Fruit fly (Drosophila melanogaster) whole organism, embryonic: ENCODE measurements around the gene CG1161.
A peak's percentile ranks its signal among the peaks of the same experiment; 100 is the strongest.

Source experiments
- Antp ChIP-seq: fragments of 200-800 bp; sonication (Bioruptor generic); optimal IDR thresholded peaks from 3 replicates; lab custom pipeline; 2016; ENCODE audit warnings: missing biosample characterization, missing genetic modification characterization
- Blimp-1 ChIP-seq: fragments of 200-800 bp; sonication (Bioruptor generic); optimal IDR thresholded peaks from 3 replicates; lab custom pipeline; 2018; ENCODE audit warnings: missing biosample characterization, missing genetic modification characterization, mild to moderate bottlenecking, moderate library complexity, missing genetic modification reagents
- Bteb2 ChIP-seq: fragments of 200-800 bp; sonication (Bioruptor generic); optimal IDR thresholded peaks from 2 replicates; lab custom pipeline; 2016; ENCODE audit warnings: missing biosample characterization, missing genetic modification characterization
- CG10267 ChIP-seq: fragments of 200-800 bp; sonication (Bioruptor generic); optimal IDR thresholded peaks from 2 replicates; lab custom pipeline; 2018; ENCODE audit warnings: missing biosample characterization, mild to moderate bottlenecking, missing genetic modification characterization, moderate library complexity
- CG11085 ChIP-seq: fragments of 200-800 bp; sonication (Bioruptor generic); IDR thresholded peaks from 2 replicates; pipeline ENCODE4 v1.3.6; 2022; ENCODE audit warnings: missing biosample characterization, missing genetic modification characterization
- CG14860 ChIP-seq: fragments of 200-800 bp; sonication (Bioruptor generic); IDR thresholded peaks from 3 replicates; pipeline ENCODE4 v1.3.6; 2022; ENCODE audit warnings: missing biosample characterization, missing genetic modification characterization; ENCODE audit not compliant: partially characterized antibody
- CG1529 ChIP-seq: fragments of 200-800 bp; sonication (Bioruptor generic); optimal IDR thresholded peaks from 3 replicates; lab custom pipeline; 2018; ENCODE audit warnings: missing biosample characterization, missing genetic modification characterization
- CG16813 ChIP-seq: fragments of 200-800 bp; sonication (Bioruptor generic); IDR thresholded peaks from 3 replicates; pipeline ENCODE4 v1.3.6; 2022; ENCODE audit warnings: missing biosample characterization, missing genetic modification characterization; ENCODE audit not compliant: partially characterized antibody
- CG30431 ChIP-seq: fragments of 200-800 bp; sonication (Bioruptor generic); optimal IDR thresholded peaks from 2 replicates; lab custom pipeline; 2017; ENCODE audit warnings: missing biosample characterization, missing genetic modification characterization
- CG31388 ChIP-seq: fragments of 200-800 bp; sonication (Bioruptor generic); optimal IDR thresholded peaks from 2 replicates; lab custom pipeline; 2016; ENCODE audit warnings: missing biosample characterization, missing genetic modification characterization
- CG34376 ChIP-seq: fragments of 200-800 bp; sonication (Bioruptor generic); optimal IDR thresholded peaks from 2 replicates; lab custom pipeline; 2018; ENCODE audit warnings: missing biosample characterization, mild to moderate bottlenecking, missing genetic modification characterization
- CG3847 ChIP-seq: fragments of 200-800 bp; sonication (Bioruptor generic); IDR thresholded peaks from 2 replicates; pipeline ENCODE4 v1.3.6; 2022; ENCODE audit warnings: missing biosample characterization, missing genetic modification characterization
- CG4424 ChIP-seq: fragments of 200-800 bp; sonication (Bioruptor generic); optimal IDR thresholded peaks from 3 replicates; lab custom pipeline; 2016; ENCODE audit warnings: missing biosample characterization, missing genetic modification characterization
- CG9215 ChIP-seq: fragments of 200-800 bp; sonication (Bioruptor generic); IDR thresholded peaks from 2 replicates; pipeline ENCODE4 v1.3.6; 2022; ENCODE audit warnings: missing biosample characterization, missing genetic modification characterization
- CG9797 ChIP-seq: fragments of 200-800 bp; sonication (Bioruptor generic); optimal IDR thresholded peaks from 3 replicates; lab custom pipeline; 2018; ENCODE audit warnings: missing biosample characterization, mild to moderate bottlenecking, missing genetic modification characterization
- CG9932 ChIP-seq: fragments of 200-800 bp; sonication (Bioruptor generic); IDR thresholded peaks from 2 replicates; pipeline ENCODE4 v1.3.6; 2022; ENCODE audit warnings: missing biosample characterization, missing genetic modification characterization
- Dref ChIP-seq: fragments of 200-800 bp; sonication (Bioruptor generic); IDR thresholded peaks from 2 replicates; pipeline ENCODE4 v1.3.6; 2022; ENCODE audit warnings: missing biosample characterization, missing genetic modification characterization
- MBD-R2 ChIP-seq: fragments of 200-800 bp; sonication (Bioruptor generic); IDR thresholded peaks from 2 replicates; pipeline ENCODE4 v1.3.6; 2022; ENCODE audit warnings: missing biosample characterization, missing genetic modification characterization
- Meics ChIP-seq: fragments of 200-800 bp; sonication (Bioruptor generic); optimal IDR thresholded peaks from 2 replicates; lab custom pipeline; 2017; ENCODE audit warnings: missing biosample characterization, mild to moderate bottlenecking, missing genetic modification characterization
- Nf-YC ChIP-seq: fragments of 200-800 bp; optimal IDR thresholded peaks from 3 replicates; lab custom pipeline; 2019; ENCODE audit warnings: missing biosample characterization, mild to moderate bottlenecking, missing genetic modification characterization, moderate library complexity
- PHDP ChIP-seq: fragments of 200-800 bp; sonication (Bioruptor generic); optimal IDR thresholded peaks from 3 replicates; lab custom pipeline; 2018; ENCODE audit warnings: missing biosample characterization, mild to moderate bottlenecking, missing genetic modification characterization, moderate library complexity
- Rfx ChIP-seq: fragments of 200-800 bp; sonication (Bioruptor generic); IDR thresholded peaks from 2 replicates; pipeline ENCODE4 v1.3.6; 2022; ENCODE audit warnings: missing biosample characterization, missing genetic modification characterization
- Sox100B ChIP-seq: fragments of 200-800 bp; sonication (Bioruptor generic); optimal IDR thresholded peaks from 3 replicates; lab custom pipeline; 2018; ENCODE audit warnings: missing biosample characterization, mild to moderate bottlenecking, missing genetic modification characterization
- Vsx1 ChIP-seq: fragments of 200-800 bp; sonication (Bioruptor generic); optimal IDR thresholded peaks from 2 replicates; lab custom pipeline; 2017; ENCODE audit warnings: missing biosample characterization, mild to moderate bottlenecking, missing genetic modification characterization, missing genetic modification reagents
- cato ChIP-seq: fragments of 200-800 bp; sonication (Bioruptor generic); optimal IDR thresholded peaks from 2 replicates; lab custom pipeline; 2016; ENCODE audit warnings: missing biosample characterization, missing genetic modification characterization, borderline replicate concordance
- caup ChIP-seq: fragments of 200-800 bp; sonication (Bioruptor generic); optimal IDR thresholded peaks from 3 replicates; lab custom pipeline; 2017; ENCODE audit warnings: missing biosample characterization, mild to moderate bottlenecking, missing genetic modification characterization, moderate library complexity; ENCODE audit not compliant: severe bottlenecking
- chif ChIP-seq, 2 experiments: fragments of 200-800 bp; sonication (Bioruptor generic); optimal IDR thresholded peaks; 3 replicates each; lab custom pipeline; 2016; ENCODE audit warnings: missing biosample characterization in 2 of 2, missing genetic modification characterization in 2 of 2
- corto ChIP-seq: fragments of 200-800 bp; sonication (Bioruptor generic); optimal IDR thresholded peaks from 2 replicates; lab custom pipeline; 2016; ENCODE audit warnings: missing biosample characterization, mild to moderate bottlenecking, missing genetic modification characterization, moderate library complexity
- crp ChIP-seq, 2 experiments: fragments of 200-800 bp; sonication (Bioruptor generic); optimal IDR thresholded peaks; 2 replicates in 1 of 2; 3 replicates in 1 of 2; lab custom pipeline; 2017; ENCODE audit warnings: missing biosample characterization in 2 of 2, missing genetic modification characterization in 2 of 2, mild to moderate bottlenecking in 1 of 2, moderate library complexity in 1 of 2
- disco-r ChIP-seq: fragments of 200-800 bp; sonication (Bioruptor generic); optimal IDR thresholded peaks from 2 replicates; lab custom pipeline; 2016; ENCODE audit warnings: missing biosample characterization, missing genetic modification characterization
- dmrt99B ChIP-seq: fragments of 200-800 bp; sonication (Bioruptor generic); optimal IDR thresholded peaks from 2 replicates; lab custom pipeline; 2018; ENCODE audit warnings: missing biosample characterization, mild to moderate bottlenecking, missing genetic modification characterization, moderate library complexity
- dpn ChIP-seq, 2 experiments: fragments of 200-800 bp; sonication (Bioruptor generic); optimal IDR thresholded peaks; 3 replicates each; lab custom pipeline; 2016; ENCODE audit warnings: missing biosample characterization in 2 of 2, missing genetic modification characterization in 2 of 2
- esg ChIP-seq: fragments of 200-800 bp; sonication (Bioruptor generic); conservative IDR thresholded peaks from 2 replicates; pipeline ENCODE4 v1.3.6; 2022; ENCODE audit warnings: missing biosample characterization, missing genetic modification characterization
- eyg ChIP-seq: fragments of 200-800 bp; sonication (Bioruptor generic); optimal IDR thresholded peaks from 3 replicates; lab custom pipeline; 2016; ENCODE audit warnings: missing biosample characterization, missing genetic modification characterization
- fd96Cb ChIP-seq: fragments of 200-800 bp; sonication (Bioruptor generic); optimal IDR thresholded peaks from 2 replicates; lab custom pipeline; 2018; ENCODE audit warnings: missing biosample characterization, mild to moderate bottlenecking, missing genetic modification characterization, moderate library complexity
- gem ChIP-seq: fragments of 200-800 bp; sonication (Bioruptor generic); optimal IDR thresholded peaks from 2 replicates; lab custom pipeline; 2019; ENCODE audit warnings: missing biosample characterization, mild to moderate bottlenecking, missing genetic modification characterization, moderate library complexity
- insv ChIP-seq, 2 experiments: fragments of 200-800 bp; sonication (Bioruptor generic); optimal IDR thresholded peaks; 3 replicates each; lab custom pipeline; 2016 to 2018; ENCODE audit warnings: missing biosample characterization in 2 of 2, missing genetic modification characterization in 2 of 2
- mam ChIP-seq: fragments of 200-800 bp; sonication (Bioruptor generic); optimal IDR thresholded peaks from 3 replicates; lab custom pipeline; 2016; ENCODE audit warnings: missing biosample characterization, missing genetic modification characterization
- mld ChIP-seq: fragments of 200-800 bp; sonication (Bioruptor generic); IDR thresholded peaks from 3 replicates; pipeline ENCODE4 v1.3.6; 2022; ENCODE audit warnings: missing biosample characterization, missing genetic modification characterization; ENCODE audit not compliant: partially characterized antibody
- prd ChIP-seq, 3 experiments: fragments of >200 bp in 2 of 3; fragments of 200-800 bp in 1 of 3; sonication (Bioruptor generic) in 1 of 3; optimal IDR thresholded peaks in 2 of 3; IDR thresholded peaks in 1 of 3; 2 replicates in 2 of 3; 3 replicates in 1 of 3; pipeline versions ENCODE4 v1.3.6 to Lab custom; 2017 to 2022; ENCODE audit warnings: missing biosample characterization in 1 of 3, missing genetic modification characterization in 1 of 3
- pros ChIP-seq: fragments of 200-800 bp; sonication (Bioruptor generic); optimal IDR thresholded peaks from 3 replicates; lab custom pipeline; 2019; ENCODE audit warnings: missing biosample characterization, mild to moderate bottlenecking, missing genetic modification characterization, moderate library complexity
- sd ChIP-seq: fragments of 200-800 bp; sonication (Bioruptor generic); optimal IDR thresholded peaks from 3 replicates; lab custom pipeline; 2018; ENCODE audit warnings: missing biosample characterization, mild to moderate bottlenecking, missing genetic modification characterization, moderate library complexity
- seq ChIP-seq: fragments of 200-800 bp; sonication (Bioruptor generic); IDR thresholded peaks from 2 replicates; pipeline ENCODE4 v1.3.6; 2022; ENCODE audit warnings: missing biosample characterization, missing genetic modification characterization
- sna ChIP-seq: fragments of 200-800 bp; sonication (Bioruptor generic); IDR thresholded peaks from 2 replicates; pipeline ENCODE4 v1.3.6; 2022; ENCODE audit warnings: missing biosample characterization, missing genetic modification characterization; ENCODE audit not compliant: partially characterized antibody
- stwl ChIP-seq: fragments of 200-800 bp; sonication (Bioruptor generic); optimal IDR thresholded peaks from 3 replicates; lab custom pipeline; 2018; ENCODE audit warnings: missing biosample characterization, mild to moderate bottlenecking, missing genetic modification characterization, moderate library complexity
- trem ChIP-seq: fragments of 200-800 bp; optimal IDR thresholded peaks from 3 replicates; lab custom pipeline; 2019; ENCODE audit warnings: missing biosample characterization, mild to moderate bottlenecking, missing genetic modification characterization, moderate library complexity
- trh ChIP-seq: fragments of 200-800 bp; sonication (Bioruptor generic); optimal IDR thresholded peaks from 2 replicates; lab custom pipeline; 2016; ENCODE audit warnings: missing biosample characterization, missing genetic modification characterization
- tx ChIP-seq: fragments of 200-800 bp; sonication (Bioruptor generic); optimal IDR thresholded peaks from 2 replicates; lab custom pipeline; 2016; ENCODE audit warnings: missing biosample characterization, missing genetic modification characterization

The CG1161 gene

dm6 chr3R:5368170-5368781 is 13.4 kb downstream of the CG1161 start, which contains the start of gene Cerk (continued):
- TF ChIP-seq Dref: peak; percentile 48
- peak; percentile 27 for TF ChIP-seq gem (tag; lab: Kevin White, UChicago)
- peak; percentile 59 for TF ChIP-seq eyg
- peak; percentile 78 for TF ChIP-seq MBD-R2
- peak in 1 of 2 experiments; percentile 30 for TF ChIP-seq chif (GFP tag; optimal IDR thresholded peaks at IDR 0.05; lab: Kevin White, UChicago)
- no peak for TF ChIP-seq Sox100B (GFP tag; lab: Kevin White, UChicago)
- TF ChIP-seq pros (GFP tag; lab: Kevin White, UChicago): no peak
- TF ChIP-seq Meics (GFP tag; lab: Kevin White, UChicago): peak; percentile 28
- TF ChIP-seq CG11085 (GFP tag; lab: Robert Waterston, UW): peak; percentile 47; the same call in 1 of the 2 replicates
- TF ChIP-seq CG34376: no peak
- peak; percentile 47 to 67 for TF ChIP-seq dpn (GFP tag; optimal IDR thresholded peaks at IDR 0.05; lab: Kevin White, UChicago)
- peak; percentile 20 for TF ChIP-seq trem (tag; lab: Kevin White, UChicago)
- 0 out of 3 replicates have a peak, but pooled peaks have one; percentile 10 for TF ChIP-seq mld
- TF ChIP-seq CG14860: no peak
- peak; percentile 47; the same call in 1 of the 2 replicates for TF ChIP-seq sna (GFP tag; lab: Robert Waterston, UW)
- peak in 1 of 2 experiments; percentile 45 for TF ChIP-seq crp (GFP tag; optimal IDR thresholded peaks at IDR 0.05; lab: Kevin White, UChicago)
- TF ChIP-seq CG1529: no peak
- TF ChIP-seq mam (GFP tag; lab: Kevin White, UChicago): peak; percentile 67
- no peak for TF ChIP-seq Vsx1 (GFP tag; lab: Kevin White, UChicago)
- no peak for TF ChIP-seq fd96Cb (tag; lab: Kevin White, UChicago)
- peak; percentile 30 for TF ChIP-seq caup (GFP tag; lab: Kevin White, UChicago)
- TF ChIP-seq stwl: peak; percentile 74
- no peak for TF ChIP-seq prd (optimal IDR thresholded peaks at IDR 0.05; lab: Kevin White, UChicago)
- peak; percentile 48; the same call in 1 of the 3 replicates for TF ChIP-seq prd (GFP tag; IDR thresholded peaks at IDR 0.05; lab: Robert Waterston, UW)
- TF ChIP-seq cato (GFP tag; lab: Kevin White, UChicago): no peak
- TF ChIP-seq sd (tag; lab: Kevin White, UChicago): peak; percentile 41
- peak; percentile 27 for TF ChIP-seq tx (GFP tag; lab: Kevin White, UChicago)
- TF ChIP-seq Antp (GFP tag; lab: Kevin White, UChicago): peak; percentile 38
- TF ChIP-seq CG3847 (GFP tag; lab: Robert Waterston, UW): peak; percentile 51
- TF ChIP-seq seq: no peak
- TF ChIP-seq CG9797 (GFP tag; lab: Kevin White, UChicago): peak; percentile 91
- peak; percentile 36 for TF ChIP-seq PHDP (tag; lab: Kevin White, UChicago)
- no peak for TF ChIP-seq insv (GFP tag; optimal IDR thresholded peaks at IDR 0.05; lab: Kevin White, UChicago)
- peak; percentile 49; the same call in 1 of the 3 replicates for TF ChIP-seq CG16813 (GFP tag; lab: Robert Waterston, UW)
- TF ChIP-seq Blimp-1: no peak
- TF ChIP-seq Bteb2 (GFP tag; lab: Kevin White, UChicago): no peak
- TF ChIP-seq corto: no peak
- no peak for TF ChIP-seq dmrt99B (tag; lab: Kevin White, UChicago)
- TF ChIP-seq CG30431 (GFP tag; lab: Kevin White, UChicago): no peak
- TF ChIP-seq CG31388: no peak
- TF ChIP-seq CG4424 (GFP tag; lab: Kevin White, UChicago): peak; percentile 1
- peak; percentile 33 for TF ChIP-seq Nf-YC
- peak; percentile 73 for TF ChIP-seq Rfx (GFP tag; lab: Robert Waterston, UW)
- TF ChIP-seq CG10267 (tag; lab: Kevin White, UChicago): peak; percentile 27
- no peak for TF ChIP-seq disco-r (GFP tag; lab: Kevin White, UChicago)
- no peak for TF ChIP-seq trh
- 0 out of 2 replicates have a peak, but pooled peaks have one; percentile 9 for TF ChIP-seq CG9215 (GFP tag; lab: Robert Waterston, UW)
- TF ChIP-seq CG9932 (GFP tag; lab: Robert Waterston, UW): peak; percentile 72
- no peak for TF ChIP-seq esg (GFP tag; lab: Robert Waterston, UW)
